Worm (Caenorhabditis elegans): ENCODE measurements around the gene rpl-21.

The rpl-21 gene

ce11 chrIII:8142217-8142616, 12.2 kb upstream of the rpl-21 start:
- no peak for TF ChIP-seq R02D3.7 (tag; optimal IDR thresholded peaks at IDR 0.05)
- no peak for TF ChIP-seq ceh-82 (tag; optimal IDR thresholded peaks at IDR 0.05)
- no peak for TF ChIP-seq fos-1 (tag; optimal IDR thresholded peaks at IDR 0.05)
- no peak for TF ChIP-seq nhr-77 (tag; optimal IDR thresholded peaks at IDR 0.05)
- no peak for TF ChIP-seq fkh-10 (GFP tag; optimal IDR thresholded peaks at IDR 0.05)
- TF ChIP-seq sea-2 (GFP tag; optimal IDR thresholded peaks at IDR 0.05) = no peak
- no peak for TF ChIP-seq snpc-4 (tag; optimal IDR thresholded peaks at IDR 0.05)
- TF ChIP-seq lsy-12 (tag; optimal IDR thresholded peaks at IDR 0.05) = no peak
- TF ChIP-seq pqm-1 (tag; optimal IDR thresholded peaks at IDR 0.05) = no peak
- no peak for TF ChIP-seq elt-1 (tag; optimal IDR thresholded peaks at IDR 0.05)

ce11 chrIII:8137777-8138176, 7.8 kb upstream of the rpl-21 start, which contains the start of gene hsp-12.2:
hsp-12.2 (plus strand) TSS chrIII:8138077.
- TF ChIP-seq pha-4 (tag; optimal IDR thresholded peaks at IDR 0.05) (peak; percentile 49), jun-1 (tag; optimal IDR thresholded peaks at IDR 0.05) (no peak)

- no peak for TF ChIP-seq ZK546.5 (tag; optimal IDR thresholded peaks at IDR 0.05)
- TF ChIP-seq unc-39 (tag; optimal IDR thresholded peaks at IDR 0.05) = no peak
- TF ChIP-seq aly-2 (tag; optimal IDR thresholded peaks at IDR 0.05) = peak; percentile 80
- TF ChIP-seq ztf-11 (tag; optimal IDR thresholded peaks at IDR 0.05) = no peak
- no peak for TF ChIP-seq elt-3 (tag; optimal IDR thresholded peaks at IDR 0.05)
- TF ChIP-seq elt-2 (tag; optimal IDR thresholded peaks at IDR 0.05) = peak; percentile 16
- TF ChIP-seq ceh-28 (tag; optimal IDR thresholded peaks at IDR 0.05) = peak; percentile 2
- TF ChIP-seq pha-4 (tag; optimal IDR thresholded peaks at IDR 0.05) = peak; percentile 82
- no peak for TF ChIP-seq mdl-1 (tag; optimal IDR thresholded peaks at IDR 0.05)
- no peak for TF ChIP-seq pqm-1 (tag; optimal IDR thresholded peaks at IDR 0.05)
- TF ChIP-seq fos-1 (tag; optimal IDR thresholded peaks at IDR 0.05) = no peak
- TF ChIP-seq lin-15B (tag; optimal IDR thresholded peaks at IDR 0.05) = no peak
- TF ChIP-seq nhr-12 (tag; optimal IDR thresholded peaks at IDR 0.05) = no peak
Measured at ce11 chrIII:8136517-8137099, 6.6 kb upstream of the rpl-21 start.

ce11 chrIII:8133346-8133745, 3.3 kb upstream of the rpl-21 start, which contains the start of gene C14B9.2:
C14B9.2 (plus strand) TSS chrIII:8133665.
- no peak for TF ChIP-seq nhr-237 (tag; optimal IDR thresholded peaks at IDR 0.05)
- TF ChIP-seq nhr-11 (tag; optimal IDR thresholded peaks at IDR 0.05) = no peak
- TF ChIP-seq nhr-28 (tag; optimal IDR thresholded peaks at IDR 0.05) = no peak
- no peak for TF ChIP-seq ztf-11 (tag; optimal IDR thresholded peaks at IDR 0.05)
- TF ChIP-seq nhr-23 (tag; optimal IDR thresholded peaks at IDR 0.05) = no peak
- no peak for TF ChIP-seq hmg-11 (tag; optimal IDR thresholded peaks at IDR 0.05)
- TF ChIP-seq pha-4 (tag; optimal IDR thresholded peaks at IDR 0.05) = peak; percentile 76
- no peak for TF ChIP-seq egl-5 (tag; optimal IDR thresholded peaks at IDR 0.05)
- TF ChIP-seq elt-2 (tag; optimal IDR thresholded peaks at IDR 0.05) = peak; percentile 20
- TF ChIP-seq R02D3.7 (tag; optimal IDR thresholded peaks at IDR 0.05) = no peak
- no peak for TF ChIP-seq nfya-1 (tag; optimal IDR thresholded peaks at IDR 0.05; ENCODE audit: insufficient read depth)

ce11 chrIII:8132496-8132895, 2.5 kb upstream of the rpl-21 start:
- TF ChIP-seq lin-39 (tag; optimal IDR thresholded peaks at IDR 0.05) = no peak
- TF ChIP-seq pha-4 (tag; optimal IDR thresholded peaks at IDR 0.05) = peak; percentile 85

- TF ChIP-seq nhr-43 (tag; optimal IDR thresholded peaks at IDR 0.05; ENCODE audit: poor library complexity, severe bottlenecking) (no peak), nhr-67 (tag; optimal IDR thresholded peaks at IDR 0.05) (no peak), lin-15B (tag; optimal IDR thresholded peaks at IDR 0.05) (no peak), fkh-10 (GFP tag; optimal IDR thresholded peaks at IDR 0.05) (no peak), sea-2 (GFP tag; optimal IDR thresholded peaks at IDR 0.05) (no peak), egl-5 (tag; optimal IDR thresholded peaks at IDR 0.05) (no peak), ZK546.5 (tag; optimal IDR thresholded peaks at IDR 0.05) (no peak), elt-3 (tag; optimal IDR thresholded peaks at IDR 0.05) (no peak), elt-2 (tag; optimal IDR thresholded peaks at IDR 0.05) (no peak), nhr-28 (tag; optimal IDR thresholded peaks at IDR 0.05) (no peak)
Measured at ce11 chrIII:8129195-8129594, 832 bp downstream of the rpl-21 start.
